Fruit fly (Drosophila melanogaster): ENCODE data around the gene SmydA-9.

dm6 chrX:9192429-9192828 is 18.3 kb downstream of the SmydA-9 start, which contains the start of gene CG12056:
- TF ChIP-seq Hr96 (GFP tag; optimal IDR thresholded peaks at IDR 0.05) = no peak
- no peak for TF ChIP-seq pad (GFP tag; optimal IDR thresholded peaks at IDR 0.05)
- no peak for TF ChIP-seq tj (GFP tag; optimal IDR thresholded peaks at IDR 0.05)
- peak; percentile 35 for TF ChIP-seq bab1 (GFP tag; optimal IDR thresholded peaks at IDR 0.05)
- TF ChIP-seq Clk (GFP tag; optimal IDR thresholded peaks at IDR 0.05) = no peak
- no peak for TF ChIP-seq CG12768 (GFP tag; optimal IDR thresholded peaks at IDR 0.05)
- no peak for TF ChIP-seq CG5204 (GFP tag; optimal IDR thresholded peaks at IDR 0.05)
- no peak for TF ChIP-seq kay (GFP tag; ENCODE audit: borderline replicate concordance)

All from whole organism, adult.